Fruit fly (Drosophila melanogaster) whole organism, embryonic: Measurements from ENCODE around the gene CG31627.

Experiments used
- CG13296 ChIP-seq: fragments of 200-800 bp; sonication (Bioruptor generic); optimal IDR thresholded peaks from 3 replicates; lab custom pipeline; 2018; ENCODE audit warnings: missing biosample characterization, mild to moderate bottlenecking, missing genetic modification characterization
- CG9932 ChIP-seq: fragments of 200-800 bp; sonication (Bioruptor generic); IDR thresholded peaks from 2 replicates; pipeline ENCODE4 v1.3.6; 2022; ENCODE audit warnings: missing biosample characterization, missing genetic modification characterization
- Sin3A ChIP-seq: fragments of >200 bp; optimal IDR thresholded peaks from 2 replicates; lab custom pipeline; 2018
- cwo ChIP-seq: fragments of 200-800 bp; sonication (Bioruptor generic); optimal IDR thresholded peaks from 3 replicates; lab custom pipeline; 2017; ENCODE audit warnings: missing biosample characterization, missing genetic modification characterization, mild to moderate bottlenecking, moderate library complexity, missing genetic modification reagents
- dm ChIP-seq: fragments of 200-800 bp; sonication (Bioruptor generic); optimal IDR thresholded peaks from 3 replicates; lab custom pipeline; 2016; ENCODE audit warnings: missing biosample characterization, missing genetic modification characterization
- gcm ChIP-seq: fragments of 200-800 bp; sonication (Bioruptor generic); optimal IDR thresholded peaks from 2 replicates; lab custom pipeline; 2019; ENCODE audit warnings: missing biosample characterization, mild to moderate bottlenecking, missing genetic modification characterization, moderate library complexity
- grau ChIP-seq: fragments of 200-800 bp; optimal IDR thresholded peaks from 3 replicates; lab custom pipeline; 2019; ENCODE audit warnings: missing biosample characterization, mild to moderate bottlenecking, missing genetic modification characterization, moderate library complexity
- h ChIP-seq: fragments of >200 bp; optimal IDR thresholded peaks from 2 replicates; lab custom pipeline; 2017
- pita ChIP-seq: fragments of 200-800 bp; sonication (Bioruptor generic); optimal IDR thresholded peaks from 2 replicates; lab custom pipeline; 2017; ENCODE audit warnings: missing biosample characterization, mild to moderate bottlenecking, missing genetic modification characterization
- ro ChIP-seq: fragments of 200-800 bp; sonication (Bioruptor generic); IDR thresholded peaks from 2 replicates; pipeline ENCODE4 v1.3.6; 2022; ENCODE audit warnings: missing biosample characterization, missing genetic modification characterization

DNA sequence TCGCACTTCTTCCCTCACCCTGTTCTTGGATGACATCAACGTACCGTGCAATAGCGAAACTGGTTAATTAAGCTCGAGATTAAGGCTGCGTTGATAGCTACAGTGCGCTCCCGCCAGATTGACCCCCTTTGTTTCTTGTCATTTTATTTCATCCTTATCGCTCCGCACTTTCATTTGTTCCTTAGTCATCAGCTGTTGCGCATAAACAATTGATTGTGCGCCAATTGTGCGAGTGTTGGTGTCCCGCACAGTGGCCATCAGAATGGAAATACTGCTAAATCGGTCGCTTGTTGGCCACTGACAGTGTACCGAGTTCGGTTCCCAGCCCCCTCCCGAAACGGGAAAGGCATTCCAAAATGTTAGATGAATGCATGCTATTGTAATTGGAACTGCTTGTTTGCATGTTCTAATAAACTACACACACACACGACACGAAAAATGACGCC lies 46.6 kb downstream of the CG31627 start:
- TF ChIP-seq ro, result no peak
- TF ChIP-seq cwo, result peak; percentile 29
- TF ChIP-seq pita (GFP tag; lab: Kevin White, UChicago), result no peak
- TF ChIP-seq CG13296 (GFP tag; lab: Kevin White, UChicago), result no peak
- peak; percentile 76 for TF ChIP-seq grau (tag; lab: Kevin White, UChicago)
- no peak for TF ChIP-seq Sin3A (lab: Kevin White, UChicago)
- no peak for TF ChIP-seq gcm (GFP tag; lab: Kevin White, UChicago)
- no peak for TF ChIP-seq CG9932 (GFP tag; lab: Robert Waterston, UW)
- TF ChIP-seq dm (GFP tag; lab: Kevin White, UChicago), result no peak
- TF ChIP-seq h (lab: Kevin White, UChicago), result no peak
